Worm (Caenorhabditis elegans): Measurements from ENCODE around the gene Y41C4A.12.

DNA sequence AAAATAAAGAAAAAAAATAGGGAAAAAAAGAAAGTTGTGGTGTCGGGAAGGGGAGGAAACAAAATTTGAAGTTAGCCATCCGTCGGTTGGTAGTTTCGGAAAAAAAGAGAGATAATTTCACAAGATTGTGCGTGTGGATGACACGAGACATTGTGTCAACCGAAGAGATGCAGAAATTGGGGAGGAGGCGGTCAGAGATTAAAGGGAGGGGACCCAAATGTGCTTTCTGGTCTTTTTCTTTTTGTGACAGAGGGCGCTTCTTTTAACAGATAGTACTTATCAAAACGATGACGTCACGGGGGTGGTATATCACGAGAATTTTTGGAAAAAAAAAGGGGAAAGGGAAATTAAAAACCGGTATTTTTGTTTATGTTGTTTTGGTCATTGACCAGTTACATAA, 12.0 kb upstream of the Y41C4A.12 start:
- TF ChIP-seq W03F9.2 (tag; optimal IDR thresholded peaks at IDR 0.05) (no peak), him-1 (tag; optimal IDR thresholded peaks at IDR 0.05) (no peak), dao-5 (tag; optimal IDR thresholded peaks at IDR 0.05) (no peak)

Measured in whole organism, L4/young adult.